Worm (Caenorhabditis elegans) whole organism, early embryonic: ENCODE measurements around the gene T21B10.3.

Experiments
- ceh-36 ChIP-seq: sonication (generic microtip); optimal IDR thresholded peaks from 2 replicates; lab custom pipeline; 2016; ENCODE audit warnings: missing genetic modification characterization, inconsistent platforms, missing compliant biosample characterization
- ets-7 ChIP-seq: sonication (generic microtip); optimal IDR thresholded peaks from 2 replicates; lab custom pipeline; 2016; ENCODE audit warnings: missing genotype, missing genetic modification characterization, missing compliant biosample characterization
- flt-1 ChIP-seq: fragments of 200-800 bp; sonication (Bioruptor generic); IDR thresholded peaks from 2 replicates; pipeline ENCODE4 v1.3.6; 2022; ENCODE audit warnings: missing genetic modification characterization, missing compliant biosample characterization
- hmbx-1 ChIP-seq: sonication (generic microtip); optimal IDR thresholded peaks from 2 replicates; lab custom pipeline; 2016; ENCODE audit warnings: mild to moderate bottlenecking, missing genetic modification characterization, missing compliant biosample characterization
- hmg-4 ChIP-seq: fragments of 200-800 bp; sonication (Bioruptor generic); optimal IDR thresholded peaks from 2 replicates; lab custom pipeline; 2018; ENCODE audit warnings: mild to moderate bottlenecking, missing genetic modification characterization, missing compliant biosample characterization
- sea-1 ChIP-seq: fragments of 200-800 bp; sonication (Bioruptor generic); conservative IDR thresholded peaks from 2 replicates; pipeline ENCODE4 v1.3.6; 2022; ENCODE audit warnings: missing genetic modification characterization, missing compliant biosample characterization

- TF ChIP-seq sea-1 (GFP tag; lab: Robert Waterston, UW) (no peak), hmbx-1 (no peak), flt-1 (GFP tag; lab: Robert Waterston, UW) (no peak), ceh-36 (no peak), ets-7 (tag; lab: Kevin White, UChicago) (no peak), hmg-4 (GFP tag; lab: Kevin White, UChicago) (no peak)
Observed at ce11 chrII:8964049-8964448, 29.9 kb downstream of the T21B10.3 start, which contains the start of gene sftd-3.
